Fruit fly (Drosophila melanogaster) whole organism, embryonic: Measurements from ENCODE around the gene CG11294.
A peak's percentile ranks its signal among the peaks of the same experiment; 100 is the strongest.

Source experiments
- CG10543 ChIP-seq: fragments of 200-800 bp; sonication (Bioruptor generic); optimal IDR thresholded peaks from 3 replicates; lab custom pipeline; 2017; ENCODE audit warnings: missing biosample characterization, mild to moderate bottlenecking, missing genetic modification characterization, moderate library complexity
- CG13123 ChIP-seq: fragments of 200-800 bp; sonication (Bioruptor generic); optimal IDR thresholded peaks from 2 replicates; lab custom pipeline; 2016; ENCODE audit warnings: missing biosample characterization, missing genetic modification characterization
- CG13287 ChIP-seq: fragments of 200-800 bp; sonication (Bioruptor generic); IDR thresholded peaks from 2 replicates; pipeline ENCODE4 v1.3.6; 2022; ENCODE audit warnings: missing biosample characterization, missing genetic modification characterization; ENCODE audit not compliant: partially characterized antibody
- CG14965 ChIP-seq: fragments of 200-800 bp; sonication (Bioruptor generic); optimal IDR thresholded peaks from 2 replicates; lab custom pipeline; 2016; ENCODE audit warnings: missing biosample characterization, missing genetic modification characterization, borderline replicate concordance
- CG15479 ChIP-seq: fragments of 200-800 bp; sonication (Bioruptor generic); optimal IDR thresholded peaks from 3 replicates; lab custom pipeline; 2019; ENCODE audit warnings: missing biosample characterization, mild to moderate bottlenecking, missing genetic modification characterization, moderate library complexity
- CG16779 ChIP-seq: fragments of 200-800 bp; sonication (Bioruptor generic); IDR thresholded peaks from 2 replicates; pipeline ENCODE4 v1.3.6; 2022; ENCODE audit warnings: missing biosample characterization, missing genetic modification characterization
- CG17328 ChIP-seq: fragments of 200-800 bp; sonication (Bioruptor generic); IDR thresholded peaks from 2 replicates; pipeline ENCODE4 v1.3.6; 2022; ENCODE audit warnings: missing biosample characterization, missing genetic modification characterization
- CG2875 ChIP-seq: fragments of 200-800 bp; sonication (Bioruptor generic); optimal IDR thresholded peaks from 2 replicates; lab custom pipeline; 2017; ENCODE audit warnings: missing biosample characterization, mild to moderate bottlenecking, missing genetic modification characterization, missing genetic modification reagents
- CG3407 ChIP-seq: fragments of 200-800 bp; sonication (Bioruptor generic); optimal IDR thresholded peaks from 2 replicates; lab custom pipeline; 2018; ENCODE audit warnings: missing biosample characterization, mild to moderate bottlenecking, missing genetic modification characterization
- CG3847 ChIP-seq: fragments of 200-800 bp; sonication (Bioruptor generic); IDR thresholded peaks from 2 replicates; pipeline ENCODE4 v1.3.6; 2022; ENCODE audit warnings: missing biosample characterization, missing genetic modification characterization
- CG4404 ChIP-seq: fragments of 200-800 bp; sonication (Bioruptor generic); IDR thresholded peaks from 2 replicates; pipeline ENCODE4 v1.3.6; 2022; ENCODE audit warnings: missing biosample characterization, missing genetic modification characterization
- CG6254 ChIP-seq: fragments of 200-800 bp; sonication (Bioruptor generic); optimal IDR thresholded peaks from 3 replicates; lab custom pipeline; 2017; ENCODE audit warnings: mild to moderate bottlenecking, missing biosample characterization, missing genetic modification reagents, missing genetic modification characterization
- CG8290 ChIP-seq, 3 experiments: fragments of 200-800 bp; sonication (Bioruptor generic); optimal IDR thresholded peaks; 2 replicates each; lab custom pipeline; 2016 to 2019; ENCODE audit warnings: missing biosample characterization in 3 of 3, missing genetic modification characterization in 3 of 3, mild to moderate bottlenecking in 2 of 3, moderate library complexity in 1 of 3
- CG8359 ChIP-seq: fragments of 200-800 bp; sonication (Bioruptor generic); optimal IDR thresholded peaks from 2 replicates; lab custom pipeline; 2017; ENCODE audit warnings: missing biosample characterization, mild to moderate bottlenecking, missing genetic modification characterization, borderline replicate concordance
- CG8924 ChIP-seq: fragments of 200-800 bp; optimal IDR thresholded peaks from 3 replicates; lab custom pipeline; 2019; ENCODE audit warnings: missing biosample characterization, mild to moderate bottlenecking, missing genetic modification characterization, moderate library complexity
- CG9817 ChIP-seq: fragments of 200-800 bp; sonication (Bioruptor generic); optimal IDR thresholded peaks from 2 replicates; lab custom pipeline; 2018; ENCODE audit warnings: missing biosample characterization, mild to moderate bottlenecking, missing genetic modification characterization, moderate library complexity
- ERR ChIP-seq: fragments of 200-800 bp; sonication (Bioruptor generic); optimal IDR thresholded peaks from 2 replicates; lab custom pipeline; 2016; ENCODE audit warnings: missing biosample characterization, missing genetic modification characterization
- Fer2 ChIP-seq: fragments of 200-800 bp; sonication (Bioruptor generic); optimal IDR thresholded peaks from 2 replicates; lab custom pipeline; 2018; ENCODE audit warnings: missing biosample characterization, mild to moderate bottlenecking, missing genetic modification characterization, moderate library complexity
- Gug ChIP-seq: fragments of 200-800 bp; sonication (Bioruptor generic); IDR thresholded peaks from 4 replicates; pipeline ENCODE4 v1.3.6; 2022; ENCODE audit warnings: missing biosample characterization, missing genetic modification characterization
- HLH3B ChIP-seq: fragments of 200-800 bp; sonication (Bioruptor generic); IDR thresholded peaks from 2 replicates; pipeline ENCODE4 v1.3.6; 2022; ENCODE audit warnings: missing biosample characterization, missing genetic modification characterization
- HmgZ ChIP-seq: fragments of 200-800 bp; sonication (Bioruptor generic); optimal IDR thresholded peaks from 2 replicates; lab custom pipeline; 2018; ENCODE audit warnings: missing biosample characterization, mild to moderate bottlenecking, missing genetic modification characterization
- MBD-R2 ChIP-seq: fragments of 200-800 bp; sonication (Bioruptor generic); IDR thresholded peaks from 2 replicates; pipeline ENCODE4 v1.3.6; 2022; ENCODE audit warnings: missing biosample characterization, missing genetic modification characterization
- Max ChIP-seq: fragments of 200-800 bp; sonication (Bioruptor generic); optimal IDR thresholded peaks from 2 replicates; lab custom pipeline; 2016; ENCODE audit warnings: missing biosample characterization, mild to moderate bottlenecking, missing genetic modification characterization
- Oaz ChIP-seq: fragments of 200-800 bp; sonication (Bioruptor generic); IDR thresholded peaks from 2 replicates; pipeline ENCODE4 v1.3.6; 2022; ENCODE audit warnings: missing biosample characterization, missing genetic modification characterization
- Optix ChIP-seq: fragments of 200-800 bp; sonication (Bioruptor generic); IDR thresholded peaks from 3 replicates; pipeline ENCODE4 v1.3.6; 2022; ENCODE audit warnings: missing biosample characterization, missing genetic modification characterization
- Poxn ChIP-seq: fragments of 200-800 bp; sonication (Bioruptor generic); IDR thresholded peaks from 2 replicates; pipeline ENCODE4 v1.3.6; 2022; ENCODE audit warnings: missing biosample characterization, missing genetic modification characterization
- Xbp1 ChIP-seq: fragments of 200-800 bp; sonication (Bioruptor generic); optimal IDR thresholded peaks from 3 replicates; lab custom pipeline; 2016; ENCODE audit warnings: missing biosample characterization, mild to moderate bottlenecking, missing genetic modification characterization
- bowl ChIP-seq: fragments of 200-800 bp; sonication (Bioruptor generic); IDR thresholded peaks from 2 replicates; pipeline ENCODE4 v1.3.6; 2022; ENCODE audit warnings: missing biosample characterization, missing genetic modification characterization
- caup ChIP-seq: fragments of 200-800 bp; sonication (Bioruptor generic); optimal IDR thresholded peaks from 3 replicates; lab custom pipeline; 2017; ENCODE audit warnings: missing biosample characterization, mild to moderate bottlenecking, missing genetic modification characterization, moderate library complexity; ENCODE audit not compliant: severe bottlenecking
- chm ChIP-seq: fragments of 200-800 bp; sonication (Bioruptor generic); IDR thresholded peaks from 2 replicates; pipeline ENCODE4 v1.3.6; 2022; ENCODE audit warnings: missing biosample characterization, missing genetic modification characterization
- da ChIP-seq: fragments of 200-800 bp; sonication (Bioruptor generic); optimal IDR thresholded peaks from 2 replicates; lab custom pipeline; 2016; ENCODE audit warnings: missing biosample characterization, missing genetic modification characterization
- fd96Cb ChIP-seq: fragments of 200-800 bp; sonication (Bioruptor generic); optimal IDR thresholded peaks from 2 replicates; lab custom pipeline; 2018; ENCODE audit warnings: missing biosample characterization, mild to moderate bottlenecking, missing genetic modification characterization, moderate library complexity
- gro ChIP-seq: fragments of 200-800 bp; sonication (Bioruptor generic); optimal IDR thresholded peaks from 2 replicates; lab custom pipeline; 2016; ENCODE audit warnings: missing biosample characterization, missing genetic modification characterization
- gsb ChIP-seq: fragments of 200-800 bp; sonication (Bioruptor generic); IDR thresholded peaks from 2 replicates; pipeline ENCODE4 v1.3.6; 2022; ENCODE audit warnings: missing biosample characterization, missing genetic modification characterization
- h ChIP-seq: fragments of >200 bp; optimal IDR thresholded peaks from 2 replicates; lab custom pipeline; 2017
- insv ChIP-seq, 2 experiments: fragments of 200-800 bp; sonication (Bioruptor generic); optimal IDR thresholded peaks; 3 replicates each; lab custom pipeline; 2016 to 2018; ENCODE audit warnings: missing biosample characterization in 2 of 2, missing genetic modification characterization in 2 of 2
- ken ChIP-seq: fragments of 200-800 bp; sonication (Bioruptor generic); IDR thresholded peaks from 3 replicates; pipeline ENCODE4 v1.3.6; 2022; ENCODE audit warnings: missing biosample characterization, missing genetic modification characterization
- maf-S ChIP-seq: fragments of 200-800 bp; sonication (Bioruptor generic); optimal IDR thresholded peaks from 2 replicates; lab custom pipeline; 2016; ENCODE audit warnings: missing biosample characterization, missing genetic modification characterization
- nerfin-2 ChIP-seq: fragments of 200-800 bp; sonication (Bioruptor generic); IDR thresholded peaks from 2 replicates; pipeline ENCODE4 v1.3.6; 2022; ENCODE audit warnings: missing biosample characterization, missing genetic modification characterization; ENCODE audit not compliant: partially characterized antibody
- pfk ChIP-seq: fragments of 200-800 bp; sonication (Bioruptor generic); optimal IDR thresholded peaks from 2 replicates; lab custom pipeline; 2018; ENCODE audit warnings: missing biosample characterization, mild to moderate bottlenecking, missing genetic modification characterization, moderate library complexity
- phol ChIP-seq: fragments of 200-800 bp; sonication (Bioruptor generic); optimal IDR thresholded peaks from 3 replicates; lab custom pipeline; 2018; ENCODE audit warnings: missing biosample characterization, mild to moderate bottlenecking, missing genetic modification characterization, moderate library complexity
- pnt ChIP-seq: fragments of 200-800 bp; sonication (Bioruptor generic); optimal IDR thresholded peaks from 3 replicates; lab custom pipeline; 2016; ENCODE audit warnings: missing biosample characterization, missing genetic modification characterization
- scrt ChIP-seq: fragments of 200-800 bp; sonication (Bioruptor generic); optimal IDR thresholded peaks from 2 replicates; lab custom pipeline; 2018; ENCODE audit warnings: missing biosample characterization, mild to moderate bottlenecking, missing genetic modification characterization, moderate library complexity
- sim ChIP-seq: fragments of 200-800 bp; sonication (Bioruptor generic); IDR thresholded peaks from 2 replicates; pipeline ENCODE4 v1.3.6; 2022; ENCODE audit warnings: missing biosample characterization, missing genetic modification characterization
- sima ChIP-seq: fragments of 200-800 bp; sonication (Bioruptor generic); optimal IDR thresholded peaks from 2 replicates; lab custom pipeline; 2016; ENCODE audit warnings: missing biosample characterization, missing genetic modification characterization
- tna ChIP-seq: fragments of 200-800 bp; sonication (Bioruptor generic); IDR thresholded peaks from 2 replicates; pipeline ENCODE4 v1.3.6; 2022; ENCODE audit warnings: missing biosample characterization, missing genetic modification characterization; ENCODE audit not compliant: partially characterized antibody
- ttk ChIP-seq: fragments of 200-800 bp; sonication (Bioruptor generic); IDR thresholded peaks from 2 replicates; pipeline ENCODE4 v2.1.2; 2022; ENCODE audit warnings: missing biosample characterization, missing genetic modification characterization
- zen ChIP-seq: fragments of 200-800 bp; sonication (Bioruptor generic); optimal IDR thresholded peaks from 3 replicates; lab custom pipeline; 2018; ENCODE audit warnings: missing biosample characterization, mild to moderate bottlenecking, missing genetic modification characterization, moderate library complexity

The CG11294 gene

DNA sequence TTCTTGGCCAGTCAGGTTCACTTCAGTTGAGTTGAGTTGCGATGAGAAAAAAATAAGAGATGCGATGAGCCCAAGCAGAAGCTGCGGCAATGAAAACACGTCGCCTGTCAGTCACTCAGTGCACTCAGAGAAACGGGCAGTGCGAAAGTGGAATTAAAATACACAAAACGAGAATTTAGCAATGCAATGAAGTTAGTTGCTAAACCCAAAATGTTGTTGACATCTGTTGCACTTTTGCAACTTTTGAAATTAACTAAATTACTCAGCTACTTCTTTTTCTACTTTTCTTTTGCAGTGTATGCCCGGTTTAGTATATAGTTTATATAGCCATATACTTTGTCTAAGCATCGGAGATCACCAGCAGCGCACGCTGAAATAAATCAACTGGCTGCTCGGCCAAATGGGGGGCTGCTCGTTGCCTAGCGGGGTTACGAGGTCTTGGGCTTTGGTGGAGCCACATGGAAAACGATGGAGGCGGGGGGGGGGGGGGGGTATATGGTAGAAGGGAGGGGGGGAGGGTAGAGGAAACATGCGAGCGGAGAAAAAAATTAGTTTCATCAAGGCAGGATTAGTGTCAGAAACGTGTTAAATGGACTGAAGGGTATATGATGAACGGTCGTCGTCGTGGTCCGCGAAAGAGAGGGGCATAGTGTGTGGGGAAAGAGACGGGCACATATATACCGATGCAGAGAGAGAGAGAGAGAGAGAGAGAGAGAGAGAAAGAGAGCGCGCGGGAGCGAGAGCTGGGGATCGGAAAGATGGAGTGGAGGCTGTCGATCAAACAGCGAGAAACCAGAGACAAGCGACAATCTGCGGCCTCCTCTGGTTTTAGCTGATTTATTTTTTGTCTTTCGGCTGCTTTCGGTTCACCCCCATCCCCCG lies 36.6 kb downstream of the CG11294 start (continued):
- TF ChIP-seq Oaz (GFP tag; lab: Robert Waterston, UW) (no peak), HLH3B (GFP tag; lab: Robert Waterston, UW) (peak; percentile 77), phol (tag; lab: Kevin White, UChicago) (peak; percentile 84), ERR (peak; percentile 23), ken (GFP tag; lab: Robert Waterston, UW) (peak; percentile 61; the same call in 1 of the 3 replicates), chm (GFP tag; lab: Robert Waterston, UW) (peak; percentile 76; the same call in 1 of the 2 replicates), h (lab: Kevin White, UChicago) (no peak), bowl (GFP tag; lab: Robert Waterston, UW) (no peak), Gug (peak; percentile 61; the same call in 2 of the 4 replicates), CG13287 (GFP tag; lab: Robert Waterston, UW) (no peak), Optix (GFP tag; lab: Robert Waterston, UW) (peak; percentile 72; the same call in 1 of the 3 replicates), tna (GFP tag; lab: Robert Waterston, UW) (no peak), gsb (0 out of 2 replicates have a peak, but pooled peaks have one; percentile 23), insv (GFP tag; optimal IDR thresholded peaks at IDR 0.05; lab: Kevin White, UChicago) (no peak), CG14965 (GFP tag; lab: Kevin White, UChicago) (no peak), CG6254 (GFP tag; lab: Kevin White, UChicago) (peak; percentile 65), CG10543 (GFP tag; lab: Kevin White, UChicago) (no peak), da (GFP tag; lab: Kevin White, UChicago) (peak; percentile 5), CG17328 (peak; percentile 79), Fer2 (tag; lab: Kevin White, UChicago) (no peak), HmgZ (tag; lab: Kevin White, UChicago) (no peak), sima (GFP tag; lab: Kevin White, UChicago) (peak; percentile 3), fd96Cb (tag; lab: Kevin White, UChicago) (peak; percentile 77), CG16779 (no peak), nerfin-2 (GFP tag; lab: Robert Waterston, UW) (no peak), zen (tag; lab: Kevin White, UChicago) (peak; percentile 89), caup (peak; percentile 18), Xbp1 (GFP tag; lab: Kevin White, UChicago) (peak; percentile 77), CG13123 (GFP tag; lab: Kevin White, UChicago) (peak; percentile 47), Max (GFP tag; lab: Kevin White, UChicago) (peak; percentile 16), CG3847 (peak; percentile 44), pfk (GFP tag; lab: Kevin White, UChicago) (no peak), CG4404 (GFP tag; lab: Robert Waterston, UW) (peak; percentile 82), pnt (GFP tag; lab: Kevin White, UChicago) (peak; percentile 73), CG15479 (GFP tag; lab: Kevin White, UChicago) (no peak), CG8924 (tag; lab: Kevin White, UChicago) (peak; percentile 73), CG8290 (GFP tag; optimal IDR thresholded peaks at IDR 0.05; lab: Kevin White, UChicago) (peak; percentile 66), CG8290 (tag; optimal IDR thresholded peaks at IDR 0.05; lab: Kevin White, UChicago) (peak in 1 of 2 experiments; percentile 32), CG8359 (GFP tag; lab: Kevin White, UChicago) (peak; percentile 47), CG2875 (GFP tag; lab: Kevin White, UChicago) (peak; percentile 58), MBD-R2 (GFP tag; lab: Robert Waterston, UW) (no peak), gro (no peak), Poxn (GFP tag; lab: Robert Waterston, UW) (no peak), CG3407 (GFP tag; lab: Kevin White, UChicago) (peak; percentile 62), CG9817 (tag; lab: Kevin White, UChicago) (peak; percentile 68), sim (GFP tag; lab: Robert Waterston, UW) (peak; percentile 44; the same call in 1 of the 2 replicates), maf-S (GFP tag; lab: Kevin White, UChicago) (peak; percentile 66), scrt (peak; percentile 24), ttk (GFP tag; lab: Robert Waterston, UW) (peak; percentile 36)
